Worm (Caenorhabditis elegans) whole organism, early embryonic: ENCODE results near the gene orc-2.
A peak's percentile ranks its signal among the peaks of the same experiment; 100 is the strongest.

ENCODE experiments used
- B0310.2 ChIP-seq: sonication (generic microtip); optimal IDR thresholded peaks from 2 replicates; lab custom pipeline; 2016; ENCODE audit warnings: mild to moderate bottlenecking, missing genetic modification characterization, missing compliant biosample characterization
- F13C5.2 ChIP-seq: sonication (generic microtip); optimal IDR thresholded peaks from 2 replicates; lab custom pipeline; 2017; ENCODE audit warnings: mild to moderate bottlenecking, missing genetic modification characterization, inconsistent platforms, missing compliant biosample characterization
- aly-1 ChIP-seq: sonication (generic microtip); optimal IDR thresholded peaks from 2 replicates; lab custom pipeline; 2016; ENCODE audit warnings: missing genetic modification characterization, missing compliant biosample characterization
- ama-1 ChIP-seq: fragments of 150-350 bp; optimal IDR thresholded peaks from 2 replicates; lab custom pipeline; 2014
- ceh-13 ChIP-seq: fragments of 200-800 bp; sonication (Bioruptor generic); optimal IDR thresholded peaks from 2 replicates; lab custom pipeline; 2018; ENCODE audit warnings: mild to moderate bottlenecking, missing genetic modification characterization, missing compliant biosample characterization
- ceh-36 ChIP-seq: sonication (generic microtip); optimal IDR thresholded peaks from 2 replicates; lab custom pipeline; 2016; ENCODE audit warnings: missing genetic modification characterization, inconsistent platforms, missing compliant biosample characterization
- ets-7 ChIP-seq: sonication (generic microtip); optimal IDR thresholded peaks from 2 replicates; lab custom pipeline; 2016; ENCODE audit warnings: missing genotype, missing genetic modification characterization, missing compliant biosample characterization
- flt-1 ChIP-seq: fragments of 200-800 bp; sonication (Bioruptor generic); IDR thresholded peaks from 2 replicates; pipeline ENCODE4 v1.3.6; 2022; ENCODE audit warnings: missing genetic modification characterization, missing compliant biosample characterization
- hmbx-1 ChIP-seq: sonication (generic microtip); optimal IDR thresholded peaks from 2 replicates; lab custom pipeline; 2016; ENCODE audit warnings: mild to moderate bottlenecking, missing genetic modification characterization, missing compliant biosample characterization
- hmg-4 ChIP-seq: fragments of 200-800 bp; sonication (Bioruptor generic); optimal IDR thresholded peaks from 2 replicates; lab custom pipeline; 2018; ENCODE audit warnings: mild to moderate bottlenecking, missing genetic modification characterization, missing compliant biosample characterization
- hnd-1 ChIP-seq: sonication (generic microtip); optimal IDR thresholded peaks from 2 replicates; lab custom pipeline; 2016; ENCODE audit warnings: missing genetic modification characterization, missing compliant biosample characterization
- pes-1 ChIP-seq: fragments of 200-800 bp; sonication (Bioruptor generic); IDR thresholded peaks from 2 replicates; pipeline ENCODE4 v1.3.6; 2022; ENCODE audit warnings: missing genetic modification reagents, missing genetic modification characterization, missing compliant biosample characterization
- scrt-1 ChIP-seq: fragments of 200-800 bp; sonication (Bioruptor generic); IDR thresholded peaks from 2 replicates; pipeline ENCODE4 v1.3.6; 2022; ENCODE audit warnings: missing genetic modification characterization, missing compliant biosample characterization
- sea-1 ChIP-seq: fragments of 200-800 bp; sonication (Bioruptor generic); conservative IDR thresholded peaks from 2 replicates; pipeline ENCODE4 v1.3.6; 2022; ENCODE audit warnings: missing genetic modification characterization, missing compliant biosample characterization
- tbx-11 ChIP-seq: fragments of 200-800 bp; sonication (Bioruptor generic); IDR thresholded peaks from 2 replicates; pipeline ENCODE4 v1.3.6; 2022; ENCODE audit warnings: missing genetic modification characterization, missing compliant biosample characterization
- tbx-37 ChIP-seq: fragments of 200-800 bp; sonication (Bioruptor generic); conservative IDR thresholded peaks from 2 replicates; pipeline ENCODE4 v1.3.6; 2022; ENCODE audit warnings: missing genetic modification reagents, missing genetic modification characterization, missing compliant biosample characterization
- tra-4 ChIP-seq: sonication (generic microtip); optimal IDR thresholded peaks from 2 replicates; lab custom pipeline; 2017; ENCODE audit warnings: missing genetic modification characterization, missing compliant biosample characterization

Gene orc-2

ce11 chrII:10872541-10872940 lies 1.2 kb upstream of the orc-2 start, which contains the start of the genes cyn-4 and copz-1:
TSS of gene cyn-4 (minus strand) at chrII:10872611.
TSS of gene copz-1 (plus strand) at chrII:10872879.
- TF ChIP-seq ets-7 (peak; percentile 27), tra-4 (tag; lab: Kevin White, UChicago) (no peak), hmg-4 (GFP tag; lab: Kevin White, UChicago) (peak; percentile 42), pes-1 (peak; percentile 57; the same call in 1 of the 2 replicates), sea-1 (no peak), hmbx-1 (no peak), hnd-1 (tag; lab: Kevin White, UChicago) (no peak), ceh-13 (GFP tag; lab: Kevin White, UChicago) (no peak), B0310.2 (no peak), aly-1 (no peak), F13C5.2 (tag; lab: Kevin White, UChicago) (peak; percentile 68), ama-1 (lab: Kevin White, UChicago) (no peak), tbx-37 (GFP tag; lab: Robert Waterston, UW) (peak; percentile 84)

- TF ChIP-seq ceh-13 (GFP tag; lab: Kevin White, UChicago) (no peak), pes-1 (no peak), ceh-36 (no peak), B0310.2 (no peak), sea-1 (no peak), ets-7 (no peak), ama-1 (lab: Kevin White, UChicago) (no peak), F13C5.2 (tag; lab: Kevin White, UChicago) (no peak), scrt-1 (GFP tag; lab: Robert Waterston, UW) (no peak), hmg-4 (GFP tag; lab: Kevin White, UChicago) (no peak), hmbx-1 (no peak), flt-1 (GFP tag; lab: Robert Waterston, UW) (no peak), aly-1 (no peak), tra-4 (tag; lab: Kevin White, UChicago) (no peak), tbx-11 (GFP tag; lab: Robert Waterston, UW) (no peak), tbx-37 (GFP tag; lab: Robert Waterston, UW) (no peak), hnd-1 (tag; lab: Kevin White, UChicago) (no peak)
Observed at ce11 chrII:10880625-10881024, 6.9 kb downstream of the orc-2 start, which contains the start of gene lurp-1. TSS of gene lurp-1 (plus strand) at chrII:10880925.

- TF ChIP-seq tra-4 (tag; lab: Kevin White, UChicago) (no peak), B0310.2 (no peak), scrt-1 (GFP tag; lab: Robert Waterston, UW) (no peak), hnd-1 (tag; lab: Kevin White, UChicago) (no peak), ceh-36 (no peak), flt-1 (GFP tag; lab: Robert Waterston, UW) (no peak), tbx-37 (GFP tag; lab: Robert Waterston, UW) (no peak), ceh-13 (GFP tag; lab: Kevin White, UChicago) (no peak), tbx-11 (GFP tag; lab: Robert Waterston, UW) (no peak), sea-1 (no peak), aly-1 (no peak), F13C5.2 (tag; lab: Kevin White, UChicago) (no peak), pes-1 (no peak), ama-1 (lab: Kevin White, UChicago) (no peak), ets-7 (no peak), hmbx-1 (no peak), hmg-4 (GFP tag; lab: Kevin White, UChicago) (no peak)
Observed at ce11 chrII:10884396-10884795, 10.7 kb downstream of the orc-2 start, which contains the start of gene egg-3. TSS of gene egg-3 (minus strand) at chrII:10884441.

- TF ChIP-seq tbx-37 (GFP tag; lab: Robert Waterston, UW) (no peak), ceh-13 (GFP tag; lab: Kevin White, UChicago) (no peak), hmbx-1 (no peak), scrt-1 (GFP tag; lab: Robert Waterston, UW) (no peak), pes-1 (no peak), tra-4 (tag; lab: Kevin White, UChicago) (no peak), flt-1 (GFP tag; lab: Robert Waterston, UW) (no peak), hmg-4 (GFP tag; lab: Kevin White, UChicago) (no peak), ceh-36 (no peak), ets-7 (no peak), B0310.2 (no peak), sea-1 (no peak), hnd-1 (tag; lab: Kevin White, UChicago) (no peak), tbx-11 (GFP tag; lab: Robert Waterston, UW) (no peak), aly-1 (no peak), ama-1 (lab: Kevin White, UChicago) (no peak), F13C5.2 (tag; lab: Kevin White, UChicago) (no peak)
Observed at ce11 chrII:10885250-10885649, 11.5 kb downstream of the orc-2 start.

ce11 chrII:10885868-10886514 lies 12.3 kb downstream of the orc-2 start, which contains the start of gene F44F4.3:
TSS of gene F44F4.3 (minus strand) at chrII:10885918.
- no peak for TF ChIP-seq hmg-4 (GFP tag; lab: Kevin White, UChicago)
- no peak for TF ChIP-seq flt-1 (GFP tag; lab: Robert Waterston, UW)
- TF ChIP-seq pes-1, result no peak
- no peak for TF ChIP-seq tbx-37 (GFP tag; lab: Robert Waterston, UW)
- TF ChIP-seq hnd-1 (tag; lab: Kevin White, UChicago), result no peak
- no peak for TF ChIP-seq ama-1 (lab: Kevin White, UChicago)
- no peak for TF ChIP-seq scrt-1 (GFP tag; lab: Robert Waterston, UW)

- no peak for TF ChIP-seq scrt-1 (GFP tag; lab: Robert Waterston, UW)
- no peak for TF ChIP-seq aly-1
- no peak for TF ChIP-seq sea-1
- TF ChIP-seq tbx-37 (GFP tag; lab: Robert Waterston, UW), result no peak
- no peak for TF ChIP-seq ets-7
- no peak for TF ChIP-seq F13C5.2 (tag; lab: Kevin White, UChicago)
- no peak for TF ChIP-seq B0310.2
- no peak for TF ChIP-seq hmbx-1
- no peak for TF ChIP-seq flt-1 (GFP tag; lab: Robert Waterston, UW)
- TF ChIP-seq hmg-4 (GFP tag; lab: Kevin White, UChicago), result no peak
- no peak for TF ChIP-seq ceh-36
- TF ChIP-seq ama-1 (lab: Kevin White, UChicago), result no peak
Observed at ce11 chrII:10887097-10887496, 13.4 kb downstream of the orc-2 start.

ce11 chrII:10888979-10889378 lies 15.2 kb downstream of the orc-2 start, which contains the start of gene ptr-8:
TSS of gene ptr-8 (plus strand) at chrII:10889279.
- no peak for TF ChIP-seq B0310.2
- no peak for TF ChIP-seq F13C5.2 (tag; lab: Kevin White, UChicago)
- TF ChIP-seq sea-1, result no peak
- TF ChIP-seq hmbx-1, result no peak
- TF ChIP-seq hmg-4 (GFP tag; lab: Kevin White, UChicago), result no peak
- no peak for TF ChIP-seq flt-1 (GFP tag; lab: Robert Waterston, UW)
- TF ChIP-seq tbx-37 (GFP tag; lab: Robert Waterston, UW), result no peak
- TF ChIP-seq ama-1 (lab: Kevin White, UChicago), result no peak
- TF ChIP-seq ceh-13 (GFP tag; lab: Kevin White, UChicago), result no peak
- no peak for TF ChIP-seq hnd-1 (tag; lab: Kevin White, UChicago)
- TF ChIP-seq aly-1, result no peak
